Fruit fly (Drosophila melanogaster) whole organism, embryonic: ENCODE measurements around the gene CG43954.

ENCODE experiments used
- Antp ChIP-seq: fragments of 200-800 bp; sonication (Bioruptor generic); optimal IDR thresholded peaks from 3 replicates; lab custom pipeline; 2016; ENCODE audit warnings: missing biosample characterization, missing genetic modification characterization
- CG10321 ChIP-seq: fragments of 200-800 bp; sonication (Bioruptor generic); IDR thresholded peaks from 2 replicates; pipeline ENCODE4 v1.3.6; 2022; ENCODE audit warnings: missing biosample characterization, missing genetic modification characterization
- CG11398 ChIP-seq: fragments of 200-800 bp; sonication (Bioruptor generic); optimal IDR thresholded peaks from 2 replicates; lab custom pipeline; 2016; ENCODE audit warnings: missing biosample characterization, missing genetic modification characterization
- CG11456 ChIP-seq: fragments of 200-800 bp; sonication (Bioruptor generic); IDR thresholded peaks from 3 replicates; pipeline ENCODE4 v1.3.6; 2022; ENCODE audit warnings: missing biosample characterization, missing genetic modification characterization
- CG12104 ChIP-seq: fragments of 200-800 bp; sonication (Bioruptor generic); optimal IDR thresholded peaks from 3 replicates; lab custom pipeline; 2016; ENCODE audit warnings: missing biosample characterization, missing genetic modification characterization
- CG1233 ChIP-seq: fragments of 200-800 bp; sonication (Bioruptor generic); optimal IDR thresholded peaks from 4 replicates; lab custom pipeline; 2018; ENCODE audit warnings: missing biosample characterization, mild to moderate bottlenecking, missing genetic modification characterization
- CG13624 ChIP-seq: fragments of 200-800 bp; sonication (Bioruptor generic); optimal IDR thresholded peaks from 2 replicates; lab custom pipeline; 2016; ENCODE audit warnings: missing biosample characterization, missing genetic modification characterization
- CG14014 ChIP-seq: fragments of 200-800 bp; sonication (Bioruptor generic); IDR thresholded peaks from 2 replicates; pipeline ENCODE4 v1.3.6; 2022; ENCODE audit warnings: missing biosample characterization, missing genetic modification characterization
- CG16863 ChIP-seq: fragments of 200-800 bp; sonication (Bioruptor generic); optimal IDR thresholded peaks from 3 replicates; lab custom pipeline; 2016; ENCODE audit warnings: missing biosample characterization, missing genetic modification characterization
- CG2678 ChIP-seq: fragments of 200-800 bp; sonication (Bioruptor generic); optimal IDR thresholded peaks from 3 replicates; lab custom pipeline; 2019; ENCODE audit warnings: missing biosample characterization, mild to moderate bottlenecking, missing genetic modification characterization, moderate library complexity
- CG32532 ChIP-seq: fragments of 200-800 bp; sonication (Bioruptor generic); IDR thresholded peaks from 2 replicates; pipeline ENCODE4 v1.3.6; 2022; ENCODE audit warnings: missing biosample characterization, missing genetic modification characterization
- CG3281 ChIP-seq: fragments of 200-800 bp; sonication (Bioruptor generic); optimal IDR thresholded peaks from 3 replicates; lab custom pipeline; 2017; ENCODE audit warnings: missing biosample characterization, mild to moderate bottlenecking, missing genetic modification characterization
- CG4328 ChIP-seq: fragments of 200-800 bp; sonication (Bioruptor generic); optimal IDR thresholded peaks from 3 replicates; lab custom pipeline; 2017; ENCODE audit warnings: missing biosample characterization, missing genetic modification reagents, missing genetic modification characterization
- CG43689 ChIP-seq: fragments of 200-800 bp; sonication (Bioruptor generic); IDR thresholded peaks from 2 replicates; pipeline ENCODE4 v1.3.6; 2022; ENCODE audit warnings: missing biosample characterization, missing genetic modification characterization
- CG4617 ChIP-seq: fragments of 200-800 bp; sonication (Bioruptor generic); optimal IDR thresholded peaks from 3 replicates; lab custom pipeline; 2016; ENCODE audit warnings: missing biosample characterization, missing genetic modification characterization, borderline replicate concordance
- CG6272 ChIP-seq: fragments of 200-800 bp; sonication (Bioruptor generic); IDR thresholded peaks from 2 replicates; pipeline ENCODE4 v1.3.6; 2022; ENCODE audit warnings: missing biosample characterization, missing genetic modification characterization
- CG6813 ChIP-seq: fragments of 200-800 bp; sonication (Bioruptor generic); optimal IDR thresholded peaks from 2 replicates; lab custom pipeline; 2017; ENCODE audit warnings: missing biosample characterization, missing genetic modification characterization, mild to moderate bottlenecking, moderate library complexity, missing genetic modification reagents
- CG9437 ChIP-seq: fragments of 200-800 bp; sonication (Bioruptor generic); optimal IDR thresholded peaks from 2 replicates; lab custom pipeline; 2018; ENCODE audit warnings: missing biosample characterization, mild to moderate bottlenecking, missing genetic modification characterization
- CG9876 ChIP-seq: fragments of 200-800 bp; sonication (Bioruptor generic); optimal IDR thresholded peaks from 2 replicates; lab custom pipeline; 2016; ENCODE audit warnings: missing biosample characterization, missing genetic modification characterization
- Dref ChIP-seq: fragments of 200-800 bp; sonication (Bioruptor generic); IDR thresholded peaks from 2 replicates; pipeline ENCODE4 v1.3.6; 2022; ENCODE audit warnings: missing biosample characterization, missing genetic modification characterization
- Drgx ChIP-seq: fragments of 200-800 bp; sonication (Bioruptor generic); IDR thresholded peaks from 2 replicates; pipeline ENCODE4 v1.3.6; 2022; ENCODE audit warnings: missing biosample characterization, missing genetic modification characterization
- H2.0 ChIP-seq: fragments of 200-800 bp; sonication (Bioruptor generic); IDR thresholded peaks from 2 replicates; pipeline ENCODE4 v1.3.6; 2022; ENCODE audit warnings: missing biosample characterization, missing genetic modification characterization
- HLH3B ChIP-seq: fragments of 200-800 bp; sonication (Bioruptor generic); IDR thresholded peaks from 2 replicates; pipeline ENCODE4 v1.3.6; 2022; ENCODE audit warnings: missing biosample characterization, missing genetic modification characterization
- HmgD ChIP-seq: fragments of 200-800 bp; sonication (Bioruptor generic); optimal IDR thresholded peaks from 3 replicates; lab custom pipeline; 2016; ENCODE audit warnings: missing biosample characterization, missing genetic modification characterization
- Hr39 ChIP-seq: fragments of >200 bp; optimal IDR thresholded peaks from 2 replicates; lab custom pipeline; 2017
- NfI ChIP-seq: fragments of 200-800 bp; sonication (Bioruptor generic); optimal IDR thresholded peaks from 3 replicates; lab custom pipeline; 2018; ENCODE audit warnings: missing biosample characterization, mild to moderate bottlenecking, missing genetic modification characterization, moderate library complexity
- Six4 ChIP-seq: fragments of 200-800 bp; sonication (Bioruptor generic); optimal IDR thresholded peaks from 2 replicates; lab custom pipeline; 2016; ENCODE audit warnings: missing biosample characterization, missing genetic modification characterization
- Stat92E ChIP-seq, 3 experiments: fragments of >200 bp in 2 of 3; fragments of 200-800 bp in 1 of 3; sonication (Bioruptor generic) in 1 of 3; optimal IDR thresholded peaks; 2 replicates each; lab custom pipeline; 2017 to 2019; ENCODE audit warnings: missing biosample characterization in 3 of 3, missing genetic modification characterization in 3 of 3, mild to moderate bottlenecking in 1 of 3, moderate library complexity in 1 of 3
- Trl ChIP-seq, 3 experiments: fragments of >200 bp in 2 of 3; fragments of 200-800 bp in 1 of 3; sonication (Bioruptor generic) in 1 of 3; optimal IDR thresholded peaks; 2 replicates in 1 of 3; 3 replicates in 2 of 3; lab custom pipeline; 2016 to 2017; ENCODE audit warnings: missing biosample characterization in 1 of 3, missing genetic modification characterization in 1 of 3
- chm ChIP-seq: fragments of 200-800 bp; sonication (Bioruptor generic); IDR thresholded peaks from 2 replicates; pipeline ENCODE4 v1.3.6; 2022; ENCODE audit warnings: missing biosample characterization, missing genetic modification characterization
- crp ChIP-seq, 2 experiments: fragments of 200-800 bp; sonication (Bioruptor generic); optimal IDR thresholded peaks; 2 replicates in 1 of 2; 3 replicates in 1 of 2; lab custom pipeline; 2017; ENCODE audit warnings: missing biosample characterization in 2 of 2, missing genetic modification characterization in 2 of 2, mild to moderate bottlenecking in 1 of 2, moderate library complexity in 1 of 2
- dimm ChIP-seq: fragments of 200-800 bp; sonication (Bioruptor generic); IDR thresholded peaks from 2 replicates; pipeline ENCODE4 v1.3.6; 2022; ENCODE audit warnings: missing biosample characterization, missing genetic modification characterization
- ems ChIP-seq: fragments of 200-800 bp; sonication (Bioruptor generic); optimal IDR thresholded peaks from 3 replicates; lab custom pipeline; 2016; ENCODE audit warnings: missing biosample characterization, missing genetic modification characterization
- grau ChIP-seq: fragments of 200-800 bp; optimal IDR thresholded peaks from 3 replicates; lab custom pipeline; 2019; ENCODE audit warnings: missing biosample characterization, mild to moderate bottlenecking, missing genetic modification characterization, moderate library complexity
- gro ChIP-seq: fragments of 200-800 bp; sonication (Bioruptor generic); optimal IDR thresholded peaks from 2 replicates; lab custom pipeline; 2016; ENCODE audit warnings: missing biosample characterization, missing genetic modification characterization
- h ChIP-seq: fragments of >200 bp; optimal IDR thresholded peaks from 2 replicates; lab custom pipeline; 2017
- her ChIP-seq: fragments of 200-800 bp; sonication (Bioruptor generic); optimal IDR thresholded peaks from 2 replicates; lab custom pipeline; 2016; ENCODE audit warnings: missing biosample characterization, missing genetic modification characterization
- jumu ChIP-seq: fragments of 200-800 bp; sonication (Bioruptor generic); optimal IDR thresholded peaks from 3 replicates; lab custom pipeline; 2016; ENCODE audit warnings: missing biosample characterization, missing genetic modification characterization
- kni ChIP-seq: fragments of 200-800 bp; sonication (Bioruptor generic); optimal IDR thresholded peaks from 3 replicates; lab custom pipeline; 2017; ENCODE audit warnings: mild to moderate bottlenecking, missing biosample characterization, missing genetic modification reagents, missing genetic modification characterization
- lbe ChIP-seq: fragments of 200-800 bp; sonication (Bioruptor generic); optimal IDR thresholded peaks from 2 replicates; lab custom pipeline; 2016; ENCODE audit warnings: missing biosample characterization, mild to moderate bottlenecking, missing genetic modification characterization
- lola ChIP-seq, 3 experiments: fragments of >200 bp in 2 of 3; fragments of 200-800 bp in 1 of 3; sonication (Bioruptor generic) in 1 of 3; optimal IDR thresholded peaks; 2 replicates each; lab custom pipeline; 2017 to 2019; ENCODE audit warnings: missing biosample characterization in 3 of 3, missing genetic modification characterization in 3 of 3, mild to moderate bottlenecking in 1 of 3, moderate library complexity in 1 of 3
- nerfin-2 ChIP-seq: fragments of 200-800 bp; sonication (Bioruptor generic); IDR thresholded peaks from 2 replicates; pipeline ENCODE4 v1.3.6; 2022; ENCODE audit warnings: missing biosample characterization, missing genetic modification characterization; ENCODE audit not compliant: partially characterized antibody
- nom ChIP-seq: fragments of 200-800 bp; sonication (Bioruptor generic); optimal IDR thresholded peaks from 2 replicates; lab custom pipeline; 2017; ENCODE audit warnings: missing biosample characterization, missing genetic modification characterization, mild to moderate bottlenecking, moderate library complexity, missing genetic modification reagents
- pfk ChIP-seq: fragments of 200-800 bp; sonication (Bioruptor generic); optimal IDR thresholded peaks from 2 replicates; lab custom pipeline; 2018; ENCODE audit warnings: missing biosample characterization, mild to moderate bottlenecking, missing genetic modification characterization, moderate library complexity
- prd ChIP-seq, 3 experiments: fragments of >200 bp in 2 of 3; fragments of 200-800 bp in 1 of 3; sonication (Bioruptor generic) in 1 of 3; optimal IDR thresholded peaks in 2 of 3; IDR thresholded peaks in 1 of 3; 2 replicates in 2 of 3; 3 replicates in 1 of 3; pipeline versions ENCODE4 v1.3.6 to Lab custom; 2017 to 2022; ENCODE audit warnings: missing biosample characterization in 1 of 3, missing genetic modification characterization in 1 of 3
- psq ChIP-seq: fragments of 200-800 bp; sonication (Bioruptor generic); optimal IDR thresholded peaks from 2 replicates; lab custom pipeline; 2017; ENCODE audit warnings: missing biosample characterization, missing genetic modification characterization
- ro ChIP-seq: fragments of 200-800 bp; sonication (Bioruptor generic); IDR thresholded peaks from 2 replicates; pipeline ENCODE4 v1.3.6; 2022; ENCODE audit warnings: missing biosample characterization, missing genetic modification characterization
- salm ChIP-seq: fragments of 200-800 bp; sonication (Bioruptor generic); optimal IDR thresholded peaks from 2 replicates; lab custom pipeline; 2018; ENCODE audit warnings: missing biosample characterization, mild to moderate bottlenecking, missing genetic modification characterization
- tgo ChIP-seq: fragments of 200-800 bp; sonication (Bioruptor generic); IDR thresholded peaks from 3 replicates; pipeline ENCODE4 v1.3.6; 2022; ENCODE audit warnings: missing biosample characterization, missing genetic modification characterization
- usp ChIP-seq: fragments of >200 bp; optimal IDR thresholded peaks from 2 replicates; lab custom pipeline; 2017; ENCODE audit warnings: missing biosample characterization, missing genetic modification characterization

Gene CG43954

DNA sequence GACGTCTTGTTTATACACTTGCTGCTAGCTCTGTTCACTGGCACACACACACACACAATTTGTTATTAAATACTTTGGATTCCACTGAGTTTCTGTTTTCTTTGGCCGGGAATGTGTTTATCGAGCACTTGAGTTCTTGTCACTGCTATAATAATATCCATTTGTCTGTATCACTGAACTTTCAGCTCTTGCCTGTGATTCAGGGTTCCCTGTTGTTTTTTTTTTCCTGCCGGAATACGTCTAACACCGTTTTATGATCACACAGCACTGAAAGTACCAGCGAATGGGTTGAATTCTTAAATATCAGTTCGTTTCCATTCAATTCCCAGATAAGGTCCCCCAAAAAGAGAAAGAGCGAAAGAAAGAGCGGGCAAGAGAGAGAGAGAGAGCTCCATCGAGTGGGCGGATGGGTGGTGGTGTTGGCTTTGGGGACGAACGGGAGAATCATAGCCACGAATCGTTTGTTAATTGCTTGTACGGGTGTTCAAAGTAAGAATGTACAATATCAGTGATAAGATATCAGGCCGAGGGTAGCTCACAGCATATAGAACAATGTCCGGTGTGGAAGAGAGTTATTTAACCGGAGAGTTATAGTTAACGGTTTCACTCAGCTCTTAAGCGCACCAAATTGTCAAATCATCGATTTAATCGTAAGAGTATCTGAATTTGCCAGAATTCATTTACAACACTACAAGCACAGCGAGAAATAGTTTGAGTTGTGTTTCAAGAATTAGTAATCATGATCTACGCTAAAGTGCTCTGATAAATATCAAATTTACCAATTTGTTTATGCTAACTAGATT is 43.6 kb downstream of the CG43954 start, which contains the start of gene Galphaf (continued):
- TF ChIP-seq psq, result no peak
- TF ChIP-seq CG1233 (GFP tag; lab: Kevin White, UChicago), result no peak
- no peak for TF ChIP-seq CG6813 (GFP tag; lab: Kevin White, UChicago)
- TF ChIP-seq usp, result no peak
- no peak for TF ChIP-seq CG11456 (GFP tag; lab: Robert Waterston, UW)
- no peak for TF ChIP-seq CG4617 (GFP tag; lab: Kevin White, UChicago)
- TF ChIP-seq CG16863 (GFP tag; lab: Kevin White, UChicago), result no peak
- TF ChIP-seq Antp (GFP tag; lab: Kevin White, UChicago), result no peak
- no peak for TF ChIP-seq h (lab: Kevin White, UChicago)
- TF ChIP-seq dimm, result no peak
- TF ChIP-seq HLH3B (GFP tag; lab: Robert Waterston, UW), result no peak
- peak; percentile 76 to 90 for TF ChIP-seq Trl (optimal IDR thresholded peaks at IDR 0.05; lab: Kevin White, UChicago)
- no peak for TF ChIP-seq Trl (GFP tag; optimal IDR thresholded peaks at IDR 0.05; lab: Kevin White, UChicago)
- no peak for TF ChIP-seq CG9437
- no peak for TF ChIP-seq chm (GFP tag; lab: Robert Waterston, UW)
- no peak for TF ChIP-seq prd (optimal IDR thresholded peaks at IDR 0.05; lab: Kevin White, UChicago)
- no peak for TF ChIP-seq prd (GFP tag; IDR thresholded peaks at IDR 0.05; lab: Robert Waterston, UW)
- no peak for TF ChIP-seq HmgD
- TF ChIP-seq CG32532, result 0 out of 2 replicates have a peak, but pooled peaks have one; percentile 20
- TF ChIP-seq nom (GFP tag; lab: Kevin White, UChicago), result no peak
- TF ChIP-seq pfk (GFP tag; lab: Kevin White, UChicago), result peak; percentile 59
- TF ChIP-seq tgo (GFP tag; lab: Robert Waterston, UW), result no peak
- TF ChIP-seq salm (tag; lab: Kevin White, UChicago), result no peak
- TF ChIP-seq kni (GFP tag; lab: Kevin White, UChicago), result no peak
- no peak for TF ChIP-seq H2.0 (GFP tag; lab: Robert Waterston, UW)
- TF ChIP-seq CG43689 (GFP tag; lab: Robert Waterston, UW), result no peak
- TF ChIP-seq CG4328 (GFP tag; lab: Kevin White, UChicago), result no peak
- TF ChIP-seq crp (GFP tag; optimal IDR thresholded peaks at IDR 0.05; lab: Kevin White, UChicago), result no peak
- peak; percentile 30 for TF ChIP-seq gro (GFP tag; lab: Kevin White, UChicago)
- TF ChIP-seq grau, result no peak
- no peak for TF ChIP-seq ro
- no peak for TF ChIP-seq nerfin-2 (GFP tag; lab: Robert Waterston, UW)
- TF ChIP-seq ems, result no peak
- TF ChIP-seq her (GFP tag; lab: Kevin White, UChicago), result no peak
- TF ChIP-seq CG3281 (GFP tag; lab: Kevin White, UChicago), result no peak
- no peak for TF ChIP-seq CG6272
- no peak for TF ChIP-seq NfI (GFP tag; lab: Kevin White, UChicago)
- TF ChIP-seq jumu, result no peak
- no peak for TF ChIP-seq CG12104 (GFP tag; lab: Kevin White, UChicago)
- TF ChIP-seq CG10321 (GFP tag; lab: Robert Waterston, UW), result no peak
- no peak for TF ChIP-seq lola (GFP tag; optimal IDR thresholded peaks at IDR 0.05; lab: Kevin White, UChicago)
- no peak for TF ChIP-seq CG14014
- TF ChIP-seq Stat92E (GFP tag; optimal IDR thresholded peaks at IDR 0.05; lab: Kevin White, UChicago), result no peak
- TF ChIP-seq lbe (GFP tag; lab: Kevin White, UChicago), result no peak
- no peak for TF ChIP-seq Hr39 (lab: Kevin White, UChicago)
- no peak for TF ChIP-seq CG2678 (tag; lab: Kevin White, UChicago)
- TF ChIP-seq Six4 (GFP tag; lab: Kevin White, UChicago), result no peak
- TF ChIP-seq Dref (GFP tag; lab: Robert Waterston, UW), result no peak
- TF ChIP-seq CG13624, result no peak
- no peak for TF ChIP-seq CG11398 (GFP tag; lab: Kevin White, UChicago)
- TF ChIP-seq Drgx (GFP tag; lab: Robert Waterston, UW), result no peak
- no peak for TF ChIP-seq CG9876
